Fruit fly (Drosophila melanogaster): ENCODE measurements around the gene CG43155.
A peak's percentile ranks its signal among the peaks of the same experiment; 100 is the strongest.

The CG43155 gene

DNA sequence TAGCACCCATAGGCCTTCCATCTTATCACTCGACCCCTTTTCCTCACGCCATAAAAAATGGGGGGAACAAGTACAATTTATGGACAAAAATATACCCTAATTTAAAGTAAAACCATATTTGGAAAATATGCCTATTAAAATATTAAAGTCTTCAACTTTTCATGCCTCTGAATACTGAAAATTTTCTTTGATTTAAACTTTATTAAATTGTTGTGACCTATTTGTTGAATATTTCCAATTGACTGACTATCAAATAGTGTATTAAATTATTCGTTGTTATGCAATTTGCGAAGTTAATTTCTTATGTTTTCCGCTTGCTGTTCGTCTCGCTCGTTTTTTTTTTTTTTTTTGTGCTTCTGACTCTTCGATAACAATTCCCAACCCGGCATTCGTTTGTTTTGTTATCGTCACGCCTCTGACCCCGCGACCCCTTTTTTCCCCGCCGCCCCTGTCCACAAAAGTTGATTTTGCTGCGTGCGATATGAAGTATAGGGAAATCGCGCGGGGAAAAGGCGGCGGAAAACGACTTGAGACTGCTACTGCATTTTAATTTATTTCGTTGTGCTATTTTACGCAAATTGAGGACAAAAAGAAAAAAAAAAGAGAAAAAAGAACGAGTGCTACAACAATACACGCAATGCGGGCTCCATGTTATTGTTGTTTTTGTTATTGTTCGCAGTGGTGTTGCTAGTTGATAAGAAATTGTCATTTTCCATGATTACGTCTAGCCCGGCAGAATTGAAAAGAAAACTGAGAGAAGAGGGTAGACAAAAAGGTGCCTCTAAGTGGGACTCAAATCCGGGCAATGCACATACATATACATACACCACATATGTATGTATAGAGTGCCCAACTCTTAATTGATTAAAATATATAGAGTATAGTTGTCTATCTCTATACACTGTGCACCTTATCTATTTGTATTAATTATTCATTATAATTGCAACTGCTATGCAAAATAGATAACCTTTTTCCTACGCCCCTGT lies 62.3 kb downstream of the CG43155 start (continued):
- peak; percentile 61; the same call in 1 of the 3 replicates for TF ChIP-seq tgo (GFP tag; IDR thresholded peaks at IDR 0.05)
- no peak for TF ChIP-seq B-H2 (GFP tag; optimal IDR thresholded peaks at IDR 0.05)
- no peak for TF ChIP-seq Side (GFP tag; optimal IDR thresholded peaks at IDR 0.05)
- TF ChIP-seq lola (GFP tag; optimal IDR thresholded peaks at IDR 0.05), result peak in 1 of 3 experiments; percentile 51
- peak; percentile 57 for TF ChIP-seq CG12155 (GFP tag; optimal IDR thresholded peaks at IDR 0.05)
- TF ChIP-seq HmgZ (tag; optimal IDR thresholded peaks at IDR 0.05), result peak; percentile 14
- TF ChIP-seq Blimp-1 (GFP tag; optimal IDR thresholded peaks at IDR 0.05), result peak; percentile 74
- peak; percentile 41 to 59 for TF ChIP-seq Pdp1 (GFP tag; optimal IDR thresholded peaks at IDR 0.05)
- TF ChIP-seq CrebB (tag; optimal IDR thresholded peaks at IDR 0.05), result peak; percentile 1
- TF ChIP-seq phol (tag; optimal IDR thresholded peaks at IDR 0.05), result peak; percentile 74
- TF ChIP-seq lab (GFP tag; optimal IDR thresholded peaks at IDR 0.05), result peak; percentile 78
- peak; percentile 16; the same call in 1 of the 2 replicates for TF ChIP-seq onecut (GFP tag; IDR thresholded peaks at IDR 0.05)
- TF ChIP-seq CG12071 (GFP tag; optimal IDR thresholded peaks at IDR 0.05), result peak; percentile 31
- TF ChIP-seq NC2α (GFP tag; optimal IDR thresholded peaks at IDR 0.05), result no peak
- peak; percentile 77 for TF ChIP-seq CG15269 (tag; optimal IDR thresholded peaks at IDR 0.05)
- peak; percentile 15 for TF ChIP-seq CG1792 (GFP tag; optimal IDR thresholded peaks at IDR 0.05)
- TF ChIP-seq corto (GFP tag; optimal IDR thresholded peaks at IDR 0.05), result no peak
- no peak for TF ChIP-seq CG33557 (GFP tag; optimal IDR thresholded peaks at IDR 0.05)
- TF ChIP-seq CG17328 (GFP tag; IDR thresholded peaks at IDR 0.05), result peak; percentile 51; the same call in 1 of the 2 replicates
- no peak for TF ChIP-seq CG7745 (tag; optimal IDR thresholded peaks at IDR 0.05)
- no peak for TF ChIP-seq mld (GFP tag; IDR thresholded peaks at IDR 0.05; ENCODE audit: partially characterized antibody)
- TF ChIP-seq gro (GFP tag; optimal IDR thresholded peaks at IDR 0.05), result no peak
- TF ChIP-seq CG16815 (GFP tag; optimal IDR thresholded peaks at IDR 0.05), result no peak
- TF ChIP-seq jing (GFP tag; optimal IDR thresholded peaks at IDR 0.05), result peak; percentile 9
- TF ChIP-seq H2.0 (GFP tag; IDR thresholded peaks at IDR 0.05), result peak; percentile 34; the same call in 1 of the 2 replicates
- TF ChIP-seq D19B (GFP tag; optimal IDR thresholded peaks at IDR 0.05), result peak; percentile 42
- TF ChIP-seq ERR (GFP tag; optimal IDR thresholded peaks at IDR 0.05), result no peak
- no peak for TF ChIP-seq CG11085 (GFP tag; IDR thresholded peaks at IDR 0.05)
- TF ChIP-seq CG4424 (GFP tag; optimal IDR thresholded peaks at IDR 0.05), result peak; percentile 43
- TF ChIP-seq bab2 (GFP tag; optimal IDR thresholded peaks at IDR 0.05), result peak; percentile 19
- TF ChIP-seq h (optimal IDR thresholded peaks at IDR 0.05), result no peak
- peak; percentile 74 for TF ChIP-seq CoRest (tag; optimal IDR thresholded peaks at IDR 0.05)
- TF ChIP-seq lmd (GFP tag; IDR thresholded peaks at IDR 0.05), result peak; percentile 56
- TF ChIP-seq tx (GFP tag; optimal IDR thresholded peaks at IDR 0.05), result no peak
- peak; percentile 69 for TF ChIP-seq ttk (GFP tag; IDR thresholded peaks at IDR 0.05)
- peak; percentile 18 for TF ChIP-seq sd (tag; optimal IDR thresholded peaks at IDR 0.05)
- TF ChIP-seq CG3847 (GFP tag; IDR thresholded peaks at IDR 0.05), result peak; percentile 34; the same call in 1 of the 2 replicates
- TF ChIP-seq Xrp1 (GFP tag; IDR thresholded peaks at IDR 0.05), result peak; percentile 77
- TF ChIP-seq ase (GFP tag; IDR thresholded peaks at IDR 0.05), result 0 out of 3 replicates have a peak, but pooled peaks have one; percentile 40
- TF ChIP-seq Hr51 (GFP tag; optimal IDR thresholded peaks at IDR 0.05), result peak in 1 of 2 experiments; percentile 80
- TF ChIP-seq MTF-1 (GFP tag; optimal IDR thresholded peaks at IDR 0.05; ENCODE audit: borderline replicate concordance), result peak; percentile 28
- TF ChIP-seq Atf6 (GFP tag; IDR thresholded peaks at IDR 0.05), result peak; percentile 56; the same call in 1 of the 2 replicates
- peak; percentile 41 for TF ChIP-seq CG2875 (GFP tag; optimal IDR thresholded peaks at IDR 0.05)
- TF ChIP-seq Adf1 (GFP tag; IDR thresholded peaks at IDR 0.05), result peak; percentile 21; the same call in 1 of the 2 replicates
- TF ChIP-seq Rfx (GFP tag; IDR thresholded peaks at IDR 0.05), result peak; percentile 51
- peak; percentile 20 for TF ChIP-seq CG8944 (GFP tag; optimal IDR thresholded peaks at IDR 0.05)
- TF ChIP-seq CG8924 (tag; optimal IDR thresholded peaks at IDR 0.05), result peak; percentile 76
